Worm (Caenorhabditis elegans): ENCODE results near the gene dnj-22.

The dnj-22 gene

DNA sequence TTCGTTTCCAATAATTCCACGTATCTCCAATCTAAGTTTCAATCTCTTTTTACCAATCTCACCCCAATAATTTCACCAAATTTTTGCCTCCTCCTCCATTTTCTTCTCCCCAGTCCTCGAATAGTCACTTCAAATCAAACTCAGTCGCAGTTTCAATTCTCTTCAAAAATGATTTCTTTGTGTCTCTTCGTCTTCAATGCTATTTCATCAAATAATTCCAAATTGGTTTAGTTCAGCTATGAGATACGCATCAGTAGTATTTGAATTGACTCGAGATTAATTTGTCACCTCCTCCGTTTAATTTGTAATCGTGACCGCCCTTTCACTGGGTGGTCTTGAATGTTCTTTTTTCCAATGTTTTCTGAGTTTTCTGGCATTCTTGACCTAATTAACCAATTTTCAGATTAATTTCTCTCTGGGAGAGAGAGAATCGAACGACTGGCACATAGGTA, 6.9 kb downstream of the dnj-22 start, which contains the start of gene T23B12.11:
T23B12.11 (plus strand) TSS at position 402 of the 452 bp plus-strand sequence.
- TF ChIP-seq him-1 (tag; optimal IDR thresholded peaks at IDR 0.05) (no peak), W03F9.2 (tag; optimal IDR thresholded peaks at IDR 0.05) (no peak)

DNA sequence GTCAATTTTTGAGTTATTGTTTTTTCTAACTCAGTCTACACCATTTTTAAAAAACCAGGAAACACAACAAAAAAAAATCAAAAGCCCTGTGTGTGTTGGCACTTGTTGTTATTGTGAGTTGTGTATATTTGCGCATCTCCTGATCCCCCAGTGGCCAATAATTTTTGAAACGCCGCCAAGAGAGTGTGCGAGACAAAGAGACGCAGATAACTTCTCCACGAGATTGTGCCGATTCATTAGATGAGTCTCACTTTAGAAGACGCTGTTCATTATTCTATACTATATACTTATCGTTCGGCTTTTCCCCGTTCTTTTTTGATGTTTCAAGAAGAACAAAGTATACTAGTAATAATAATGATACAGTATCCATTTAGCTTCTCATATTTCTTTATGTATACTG, 11.2 kb downstream of the dnj-22 start:
- TF ChIP-seq W03F9.2 (tag; optimal IDR thresholded peaks at IDR 0.05) (no peak), dao-5 (tag; optimal IDR thresholded peaks at IDR 0.05) (no peak), him-1 (tag; optimal IDR thresholded peaks at IDR 0.05) (no peak)

DNA sequence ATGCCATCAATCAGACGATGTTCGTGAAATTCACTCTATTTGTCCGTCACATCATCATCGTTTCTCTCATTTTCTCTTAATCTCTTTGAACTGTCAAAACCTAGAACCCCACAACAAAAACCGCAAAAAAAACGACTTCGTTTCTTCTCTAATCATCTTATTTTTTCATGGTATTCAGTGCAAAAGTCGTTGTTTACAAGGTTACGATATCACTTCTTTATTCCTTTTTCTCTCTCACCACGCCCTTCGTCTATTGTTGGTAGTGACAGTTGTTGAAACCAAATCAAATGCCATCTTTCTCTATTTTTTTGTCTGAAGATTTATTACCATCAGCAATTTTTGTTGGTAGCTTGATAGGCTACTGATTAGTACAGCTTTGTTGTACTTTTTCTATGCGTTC, 12.7 kb downstream of the dnj-22 start:
- TF ChIP-seq W03F9.2 (tag; optimal IDR thresholded peaks at IDR 0.05): no peak
- TF ChIP-seq dao-5 (tag; optimal IDR thresholded peaks at IDR 0.05): no peak
- no peak for TF ChIP-seq him-1 (tag; optimal IDR thresholded peaks at IDR 0.05)

DNA sequence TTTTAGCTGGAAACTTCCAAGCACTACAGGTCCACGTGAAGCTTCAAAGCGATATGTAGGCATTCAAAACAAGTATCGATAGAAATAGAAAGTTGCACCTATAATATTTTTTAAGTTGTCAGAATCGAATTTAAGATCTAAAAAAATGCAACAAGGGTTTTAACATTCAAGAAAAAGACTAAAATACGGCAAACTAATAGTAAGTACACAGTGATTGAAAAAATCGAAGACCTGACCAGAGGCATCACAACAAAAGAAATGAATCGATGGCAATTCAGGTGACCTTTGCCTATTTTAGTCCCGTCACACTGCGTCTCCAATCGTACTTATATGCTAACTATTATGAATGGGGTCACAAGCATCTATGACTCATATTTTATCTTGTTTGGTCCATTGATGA, 14.0 kb downstream of the dnj-22 start, which contains the start of gene T23B12.5:
T23B12.5 (minus strand) TSS at position 101 of the 400 bp plus-strand sequence.
- TF ChIP-seq dao-5 (tag; optimal IDR thresholded peaks at IDR 0.05): no peak

DNA sequence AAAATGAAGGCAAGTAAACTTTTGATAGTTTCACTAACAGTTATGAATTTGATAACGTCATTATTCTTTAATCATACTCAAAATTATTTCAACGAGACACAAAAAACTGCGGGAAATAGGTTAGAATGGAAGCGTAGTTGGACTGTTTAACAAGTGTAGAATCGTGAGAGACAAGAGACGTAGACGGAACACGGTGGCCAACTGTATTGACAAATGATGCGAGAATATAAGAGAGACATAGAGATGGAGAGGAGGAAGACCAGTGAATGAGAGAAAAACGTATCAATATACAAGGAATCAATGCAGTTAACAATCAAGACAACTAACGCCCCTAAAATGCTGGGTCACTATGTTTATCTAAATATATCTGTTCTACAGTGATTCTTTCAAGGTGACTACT, 16.3 kb downstream of the dnj-22 start:
- TF ChIP-seq W03F9.2 (tag; optimal IDR thresholded peaks at IDR 0.05) (no peak), him-1 (tag; optimal IDR thresholded peaks at IDR 0.05) (no peak), dao-5 (tag; optimal IDR thresholded peaks at IDR 0.05) (no peak)

- TF ChIP-seq him-1 (tag; optimal IDR thresholded peaks at IDR 0.05) (peak; percentile 14), W03F9.2 (tag; optimal IDR thresholded peaks at IDR 0.05) (no peak)
Measured at ce11 chrV:8444357-8444856, 17.5 kb downstream of the dnj-22 start, which contains the start of gene lmd-3. Gene lmd-3, minus strand, starts transcription at chrV:8444806.

ce11 chrV:8437358-8437757, 24.6 kb downstream of the dnj-22 start:
- no peak for TF ChIP-seq dao-5 (tag; optimal IDR thresholded peaks at IDR 0.05)
- TF ChIP-seq W03F9.2 (tag; optimal IDR thresholded peaks at IDR 0.05): no peak

DNA sequence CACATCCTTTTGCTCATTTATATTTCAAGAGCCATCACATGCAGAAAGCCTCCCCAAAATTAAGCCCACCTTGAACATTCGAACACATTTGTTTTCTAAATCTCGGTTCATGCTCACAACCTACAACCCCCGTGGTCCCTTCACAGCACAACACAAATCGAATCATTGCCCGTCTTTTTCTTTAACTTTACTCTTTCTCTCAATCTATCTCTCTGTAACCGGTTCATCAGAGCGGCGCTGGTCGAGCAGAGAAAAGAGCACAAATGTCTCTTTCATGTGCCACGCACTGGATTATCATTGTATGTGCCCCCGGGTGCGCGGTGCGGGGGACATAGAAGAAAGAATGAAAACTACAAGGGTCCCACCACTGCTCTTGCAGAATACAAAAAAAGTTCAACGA, 26.6 kb downstream of the dnj-22 start:
- TF ChIP-seq him-1 (tag; optimal IDR thresholded peaks at IDR 0.05) (no peak), W03F9.2 (tag; optimal IDR thresholded peaks at IDR 0.05) (no peak), dao-5 (tag; optimal IDR thresholded peaks at IDR 0.05) (no peak)

DNA sequence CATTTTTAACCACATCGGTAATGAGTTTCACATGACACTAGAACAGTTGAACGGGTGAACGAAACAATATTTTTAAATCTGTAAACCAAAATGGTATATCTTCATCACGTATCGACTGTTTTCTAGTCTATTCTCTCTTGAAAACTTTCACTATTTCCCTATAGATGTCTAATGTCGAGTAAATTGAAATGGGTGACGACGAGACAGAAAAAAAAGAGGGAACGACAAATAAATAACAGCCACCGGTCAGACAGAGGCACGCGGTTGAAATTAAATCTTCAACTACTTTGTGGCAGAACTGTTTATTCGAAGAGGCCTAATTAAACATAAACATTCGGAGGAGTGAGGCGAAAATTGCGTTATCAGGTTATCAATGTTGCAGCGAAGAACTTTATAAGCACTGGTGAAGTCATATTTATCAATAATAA, 27.5 kb downstream of the dnj-22 start:
- no peak for TF ChIP-seq him-1 (tag; optimal IDR thresholded peaks at IDR 0.05)
- no peak for TF ChIP-seq dao-5 (tag; optimal IDR thresholded peaks at IDR 0.05)
- TF ChIP-seq W03F9.2 (tag; optimal IDR thresholded peaks at IDR 0.05): no peak

- TF ChIP-seq dao-5 (tag; optimal IDR thresholded peaks at IDR 0.05) (no peak), W03F9.2 (tag; optimal IDR thresholded peaks at IDR 0.05) (no peak), him-1 (tag; optimal IDR thresholded peaks at IDR 0.05) (no peak)
Measured at ce11 chrV:8428585-8429414, 33.1 kb downstream of the dnj-22 start.

ce11 chrV:8426741-8427457, 35.0 kb downstream of the dnj-22 start:
- TF ChIP-seq dao-5 (tag; optimal IDR thresholded peaks at IDR 0.05) (no peak), W03F9.2 (tag; optimal IDR thresholded peaks at IDR 0.05) (no peak), him-1 (tag; optimal IDR thresholded peaks at IDR 0.05) (no peak)

DNA sequence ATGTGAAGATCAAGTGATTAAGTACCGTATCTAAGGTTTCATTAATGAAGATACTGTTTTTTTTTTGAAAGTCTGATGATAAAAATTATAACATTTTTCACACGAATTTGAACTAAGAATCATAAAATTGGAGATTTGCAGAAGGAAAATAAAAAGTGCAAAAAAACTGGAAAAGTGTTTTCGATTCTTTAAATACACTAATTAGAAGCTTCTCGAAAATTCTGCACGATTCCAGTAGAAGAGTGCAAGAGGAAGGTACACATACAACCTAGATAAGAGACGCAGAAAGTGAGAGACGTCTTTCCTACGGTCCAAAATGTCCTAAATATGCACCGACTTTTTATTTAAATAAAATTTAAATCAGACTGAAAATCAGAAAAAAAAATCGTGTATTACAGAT, 35.7 kb downstream of the dnj-22 start:
- TF ChIP-seq dao-5 (tag; optimal IDR thresholded peaks at IDR 0.05) (no peak), him-1 (tag; optimal IDR thresholded peaks at IDR 0.05) (no peak), W03F9.2 (tag; optimal IDR thresholded peaks at IDR 0.05) (no peak)

ce11 chrV:8424840-8425814, 36.8 kb downstream of the dnj-22 start:
- TF ChIP-seq dao-5 (tag; optimal IDR thresholded peaks at IDR 0.05): no peak
- no peak for TF ChIP-seq him-1 (tag; optimal IDR thresholded peaks at IDR 0.05)
- TF ChIP-seq W03F9.2 (tag; optimal IDR thresholded peaks at IDR 0.05): no peak

All from whole organism, L4/young adult.